Fruit fly (Drosophila melanogaster): ENCODE results near the gene Nrg.
A peak's percentile ranks its signal among the peaks of the same experiment; 100 is the strongest.

Gene Nrg

dm6 chrX:8591685-8592127, 74.5 kb downstream of the Nrg start, which contains the start of the genes CG12659 and Crag (continued):
- no peak for TF ChIP-seq abd-A (tag; optimal IDR thresholded peaks at IDR 0.05)
- no peak for TF ChIP-seq CG10209 (GFP tag; optimal IDR thresholded peaks at IDR 0.05)
- no peak for TF ChIP-seq en (GFP tag; optimal IDR thresholded peaks at IDR 0.05)
- no peak for TF ChIP-seq pb (GFP tag; optimal IDR thresholded peaks at IDR 0.05)
- TF ChIP-seq CG7357 (GFP tag; IDR thresholded peaks at IDR 0.05): no peak
- TF ChIP-seq CG16815 (GFP tag; optimal IDR thresholded peaks at IDR 0.05): no peak
- TF ChIP-seq knrl (GFP tag; IDR thresholded peaks at IDR 0.05; ENCODE audit: partially characterized antibody): peak; percentile 63; the same call in 2 of the 3 replicates
- no peak for TF ChIP-seq Hr78 (GFP tag; optimal IDR thresholded peaks at IDR 0.05)
- TF ChIP-seq CG2889 (GFP tag; IDR thresholded peaks at IDR 0.05): no peak
- peak; percentile 59 for TF ChIP-seq row (GFP tag; IDR thresholded peaks at IDR 0.05)
- TF ChIP-seq cg (GFP tag; optimal IDR thresholded peaks at IDR 0.05): no peak

DNA sequence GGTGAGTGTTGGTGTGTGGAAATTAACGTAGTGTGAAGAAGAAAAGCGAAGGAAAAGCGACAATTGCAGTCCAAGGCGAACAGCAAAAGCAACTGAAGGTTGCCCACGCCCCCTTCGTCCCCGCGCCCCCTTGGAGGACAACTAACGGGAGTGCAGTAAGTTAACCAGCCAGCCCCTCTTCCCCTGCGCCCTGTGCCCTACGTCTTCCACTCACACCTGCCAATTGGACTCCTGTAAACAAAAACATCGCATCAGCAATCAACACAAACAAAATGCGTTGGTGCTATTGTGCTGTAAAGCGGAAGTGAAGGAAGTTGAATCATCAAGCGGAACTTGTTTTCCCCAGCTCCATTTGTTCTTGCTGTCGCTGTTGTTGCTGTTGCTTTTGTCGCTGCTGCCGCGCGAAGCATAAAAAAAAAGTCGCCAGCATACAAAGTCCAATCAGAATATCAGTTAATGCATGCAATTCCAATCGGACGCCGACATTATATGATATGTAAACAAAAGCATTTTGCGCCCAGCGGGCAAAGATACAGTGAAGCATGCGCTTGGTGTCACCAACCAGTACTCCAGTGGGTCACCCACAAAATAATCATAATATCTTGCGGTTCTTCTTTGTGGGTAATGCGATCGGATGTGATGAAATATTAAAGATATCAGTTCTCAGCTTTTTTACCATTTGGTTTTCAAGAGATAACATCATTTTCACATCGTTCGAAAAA, 75.4 kb downstream of the Nrg start:
- TF ChIP-seq CG15073 (GFP tag; optimal IDR thresholded peaks at IDR 0.05) (no peak), unc-4 (GFP tag; IDR thresholded peaks at IDR 0.05; ENCODE audit: partially characterized antibody) (no peak), Elba2 (GFP tag; optimal IDR thresholded peaks at IDR 0.05) (peak; percentile 35), sqz (GFP tag; optimal IDR thresholded peaks at IDR 0.05) (peak; percentile 23), lilli (GFP tag; optimal IDR thresholded peaks at IDR 0.05) (peak; percentile 2), nom (GFP tag; optimal IDR thresholded peaks at IDR 0.05) (peak; percentile 97), CrebB (tag; optimal IDR thresholded peaks at IDR 0.05) (no peak), lbe (GFP tag; optimal IDR thresholded peaks at IDR 0.05) (peak; percentile 2), pros (GFP tag; optimal IDR thresholded peaks at IDR 0.05) (peak; percentile 32), crp (GFP tag; optimal IDR thresholded peaks at IDR 0.05) (no peak), kah (GFP tag; optimal IDR thresholded peaks at IDR 0.05) (peak; percentile 2), CG4820 (GFP tag; optimal IDR thresholded peaks at IDR 0.05) (no peak), CG12104 (GFP tag; optimal IDR thresholded peaks at IDR 0.05) (no peak), Eip74EF (GFP tag; optimal IDR thresholded peaks at IDR 0.05) (peak in 1 of 2 experiments; percentile 65), CG14441 (GFP tag; IDR thresholded peaks at IDR 0.05) (no peak), CG11695 (GFP tag; IDR thresholded peaks at IDR 0.05) (no peak), CG17359 (tag; optimal IDR thresholded peaks at IDR 0.05) (peak; percentile 23), crol (GFP tag; IDR thresholded peaks at IDR 0.05) (peak; percentile 83), chinmo (GFP tag; IDR thresholded peaks at IDR 0.05; ENCODE audit: partially characterized antibody) (0 out of 4 replicates have a peak, but pooled peaks have one; percentile 45), Stat92E (GFP tag; optimal IDR thresholded peaks at IDR 0.05) (no peak), CG12769 (tag; optimal IDR thresholded peaks at IDR 0.05) (no peak), bsh (GFP tag; optimal IDR thresholded peaks at IDR 0.05) (peak in 1 of 2 experiments; percentile 50), CG17186 (GFP tag; optimal IDR thresholded peaks at IDR 0.05) (no peak), grau (tag; optimal IDR thresholded peaks at IDR 0.05) (peak; percentile 78), Pdp1 (GFP tag; optimal IDR thresholded peaks at IDR 0.05) (peak in 1 of 2 experiments; percentile 3), klu (GFP tag; IDR thresholded peaks at IDR 0.05) (no peak), CG34422 (GFP tag; IDR thresholded peaks at IDR 0.05) (no peak), insv (GFP tag; optimal IDR thresholded peaks at IDR 0.05) (peak; percentile 75 to 94), grn (GFP tag; optimal IDR thresholded peaks at IDR 0.05) (no peak), eyg (GFP tag; optimal IDR thresholded peaks at IDR 0.05) (no peak), unpg (GFP tag; optimal IDR thresholded peaks at IDR 0.05) (no peak), cg (GFP tag; optimal IDR thresholded peaks at IDR 0.05) (peak; percentile 55), usp (GFP tag; optimal IDR thresholded peaks at IDR 0.05) (no peak)
